Worm (Caenorhabditis elegans) whole organism, L1 larva: ENCODE data around the gene nlp-79.

Experiments
- C04F5.9 ChIP-seq: sonication (generic microtip); optimal IDR thresholded peaks from 2 replicates; lab custom pipeline; 2016; ENCODE audit warnings: missing genetic modification characterization, missing compliant biosample characterization
- C34B4.2 ChIP-seq: sonication (generic microtip); optimal IDR thresholded peaks from 2 replicates; lab custom pipeline; 2017; ENCODE audit warnings: mild to moderate bottlenecking, missing genetic modification characterization, missing compliant biosample characterization
- F16B12.6 ChIP-seq: fragments of 150-350 bp; optimal IDR thresholded peaks from 2 replicates; lab custom pipeline; 2014; ENCODE audit warnings: missing biosample characterization, missing genetic modification characterization
- Y116A8C.19 ChIP-seq: sonication (generic microtip); optimal IDR thresholded peaks from 2 replicates; lab custom pipeline; 2016; ENCODE audit warnings: missing compliant biosample characterization, missing genetic modification characterization, borderline replicate concordance
- aha-1 ChIP-seq: fragments of 150-350 bp; optimal IDR thresholded peaks from 2 replicates; lab custom pipeline; 2014; ENCODE audit warnings: missing biosample characterization, missing genetic modification characterization
- alr-1 ChIP-seq: fragments of 200-800 bp; sonication (Bioruptor generic); optimal IDR thresholded peaks from 2 replicates; lab custom pipeline; 2018; ENCODE audit warnings: borderline replicate concordance, mild to moderate bottlenecking, missing genetic modification characterization, missing compliant biosample characterization
- ama-1 ChIP-seq: fragments of 150-350 bp; optimal IDR thresholded peaks from 2 replicates; lab custom pipeline; 2014
- blmp-1 ChIP-seq: fragments of 150-350 bp; optimal IDR thresholded peaks from 2 replicates; lab custom pipeline; 2014; ENCODE audit warnings: missing biosample characterization, missing genetic modification characterization
- ceh-8 ChIP-seq: fragments of 200-800 bp; sonication (Bioruptor generic); optimal IDR thresholded peaks from 2 replicates; lab custom pipeline; 2018; ENCODE audit warnings: mild to moderate bottlenecking, missing genetic modification characterization, moderate library complexity, missing compliant biosample characterization
- ceh-88 ChIP-seq: fragments of 200-800 bp; sonication (Bioruptor generic); IDR thresholded peaks from 2 replicates; pipeline ENCODE4 v1.3.6; 2022; ENCODE audit warnings: missing genetic modification characterization, missing compliant biosample characterization
- ces-1 ChIP-seq: fragments of 150-350 bp; optimal IDR thresholded peaks from 2 replicates; lab custom pipeline; 2014; ENCODE audit warnings: missing biosample characterization, missing genetic modification reagents, missing genetic modification characterization
- dpl-1 ChIP-seq, 3 experiments: fragments of 150-350 bp in 2 of 3; sonication (generic microtip) in 1 of 3; optimal IDR thresholded peaks; 2 replicates each; lab custom pipeline; 2014 to 2017; ENCODE audit warnings: missing biosample characterization in 3 of 3, missing genetic modification characterization in 3 of 3, missing genetic modification reagents in 3 of 3
- dsc-1 ChIP-seq: sonication (generic microtip); optimal IDR thresholded peaks from 2 replicates; lab custom pipeline; 2016; ENCODE audit warnings: mild to moderate bottlenecking, missing genetic modification characterization, missing compliant biosample characterization
- efl-1 ChIP-seq, 4 experiments: fragments of 150-350 bp; optimal IDR thresholded peaks in 3 of 4; peaks in 1 of 4; 1 replicate in 1 of 4; 2 replicates in 3 of 4; lab custom pipeline; 2014; ENCODE audit warnings: missing biosample characterization in 2 of 4, missing genetic modification characterization in 2 of 4, missing genetic modification reagents in 2 of 4
- efl-3 ChIP-seq: fragments of 200-800 bp; sonication (Bioruptor generic); optimal IDR thresholded peaks from 2 replicates; lab custom pipeline; 2018; ENCODE audit warnings: mild to moderate bottlenecking, missing genetic modification characterization, missing compliant biosample characterization
- egl-13 ChIP-seq: sonication (generic microtip); optimal IDR thresholded peaks from 2 replicates; lab custom pipeline; 2016; ENCODE audit warnings: missing genotype, missing genetic modification reagents, missing genetic modification characterization, missing compliant biosample characterization
- elt-3 ChIP-seq, 6 experiments: fragments of 150-350 bp in 1 of 6; sonication (generic microtip); optimal IDR thresholded peaks; 2 replicates each; lab custom pipeline; 2017 to 2018; ENCODE audit warnings: missing biosample characterization in 6 of 6, missing genetic modification characterization in 6 of 6, inconsistent platforms in 1 of 6
- fos-1 ChIP-seq: fragments of 150-350 bp; optimal IDR thresholded peaks from 2 replicates; lab custom pipeline; 2014; ENCODE audit warnings: missing biosample characterization, missing genetic modification characterization
- grh-1 ChIP-seq: fragments of 200-800 bp; sonication (Bioruptor generic); IDR thresholded peaks from 2 replicates; pipeline ENCODE4 v1.3.6; 2022; ENCODE audit warnings: missing genetic modification reagents, missing genetic modification characterization, missing compliant biosample characterization
- jun-1 ChIP-seq: fragments of 150-350 bp; optimal IDR thresholded peaks from 2 replicates; lab custom pipeline; 2014; ENCODE audit warnings: missing biosample characterization, missing genetic modification reagents, missing genetic modification characterization
- lin-35 ChIP-seq, 2 experiments: fragments of 150-350 bp; optimal IDR thresholded peaks; 2 replicates each; lab custom pipeline; 2014; ENCODE audit warnings: missing biosample characterization in 2 of 2, missing genetic modification characterization in 2 of 2, missing genetic modification reagents in 2 of 2
- lir-3 ChIP-seq: sonication (generic microtip); optimal IDR thresholded peaks from 2 replicates; lab custom pipeline; 2016; ENCODE audit warnings: mild to moderate bottlenecking, missing genetic modification characterization, moderate library complexity, missing compliant biosample characterization; ENCODE audit not compliant: poor library complexity
- lsy-2 ChIP-seq, 2 experiments: fragments of 150-350 bp; optimal IDR thresholded peaks; 2 replicates each; lab custom pipeline; 2014; ENCODE audit warnings: missing biosample characterization in 2 of 2, missing genetic modification characterization in 2 of 2
- mdl-1 ChIP-seq, 2 experiments: fragments of 150-350 bp; optimal IDR thresholded peaks; 2 replicates each; lab custom pipeline; 2014 to 2017; ENCODE audit warnings: missing biosample characterization in 2 of 2, missing genetic modification characterization in 2 of 2, inconsistent platforms in 1 of 2
- nhr-12 ChIP-seq: sonication (generic microtip); optimal IDR thresholded peaks from 2 replicates; lab custom pipeline; 2017; ENCODE audit warnings: missing biosample characterization, missing genetic modification characterization
- nhr-20 ChIP-seq: sonication (generic microtip); optimal IDR thresholded peaks from 2 replicates; lab custom pipeline; 2016; ENCODE audit warnings: mild to moderate bottlenecking, missing genetic modification characterization, missing compliant biosample characterization
- nhr-237 ChIP-seq: fragments of 150-350 bp; optimal IDR thresholded peaks from 2 replicates; lab custom pipeline; 2014; ENCODE audit warnings: missing biosample characterization, missing genetic modification characterization
- nhr-28 ChIP-seq: fragments of 150-350 bp; optimal IDR thresholded peaks from 2 replicates; lab custom pipeline; 2014; ENCODE audit warnings: missing biosample characterization, missing genetic modification characterization
- nhr-47 ChIP-seq: sonication (generic microtip); optimal IDR thresholded peaks from 2 replicates; lab custom pipeline; 2016; ENCODE audit warnings: mild to moderate bottlenecking, missing genetic modification characterization, moderate library complexity, missing compliant biosample characterization
- nhr-71 ChIP-seq: sonication (generic microtip); optimal IDR thresholded peaks from 2 replicates; lab custom pipeline; 2016; ENCODE audit warnings: mild to moderate bottlenecking, missing genetic modification characterization, moderate library complexity, missing compliant biosample characterization
- pag-3 ChIP-seq: sonication (generic microtip); optimal IDR thresholded peaks from 2 replicates; lab custom pipeline; 2017; ENCODE audit warnings: missing genetic modification characterization, mild to moderate bottlenecking, missing compliant biosample characterization, antibody characterized with exemption, borderline replicate concordance; ENCODE audit not compliant: insufficient read depth
- pax-3 ChIP-seq: fragments of 200-800 bp; sonication (Bioruptor generic); optimal IDR thresholded peaks from 2 replicates; lab custom pipeline; 2018; ENCODE audit warnings: mild to moderate bottlenecking, missing genetic modification characterization, moderate library complexity, missing compliant biosample characterization
- rnt-1 ChIP-seq: sonication (generic microtip); optimal IDR thresholded peaks from 2 replicates; lab custom pipeline; 2016; ENCODE audit warnings: mild to moderate bottlenecking, missing genetic modification characterization, moderate library complexity, missing compliant biosample characterization
- snpc-4 ChIP-seq: fragments of 150-350 bp; optimal IDR thresholded peaks from 2 replicates; lab custom pipeline; 2014; ENCODE audit warnings: missing biosample characterization, missing genetic modification characterization
- unc-30 ChIP-seq: sonication (generic microtip); optimal IDR thresholded peaks from 2 replicates; lab custom pipeline; 2017; ENCODE audit warnings: missing biosample characterization, missing genetic modification characterization
- unc-86 ChIP-seq: sonication (generic microtip); optimal IDR thresholded peaks from 2 replicates; lab custom pipeline; 2016; ENCODE audit warnings: missing genetic modification characterization, missing compliant biosample characterization
- vab-15 ChIP-seq: sonication (generic microtip); optimal IDR thresholded peaks from 2 replicates; lab custom pipeline; 2017; ENCODE audit warnings: missing genotype, mild to moderate bottlenecking, missing genetic modification characterization, missing compliant biosample characterization
- zip-4 ChIP-seq: fragments of 200-800 bp; sonication (Bioruptor generic); optimal IDR thresholded peaks from 2 replicates; lab custom pipeline; 2018; ENCODE audit warnings: mild to moderate bottlenecking, missing genetic modification characterization, moderate library complexity, missing compliant biosample characterization
- ztf-11 ChIP-seq, 2 experiments: sonication (generic microtip); optimal IDR thresholded peaks; 2 replicates each; lab custom pipeline; 2016 to 2017; ENCODE audit warnings: missing genetic modification characterization in 2 of 2, missing biosample characterization in 1 of 2, missing compliant biosample characterization in 1 of 2
- ztf-4 ChIP-seq: fragments of 150-350 bp; optimal IDR thresholded peaks from 2 replicates; lab custom pipeline; 2014; ENCODE audit warnings: missing biosample characterization, missing genetic modification characterization

Gene nlp-79

ce11 chrIV:13149276-13149675 lies at the start of gene nlp-79:
nlp-79 (plus strand) TSS chrIV:13149576.
- TF ChIP-seq Y116A8C.19 (tag; lab: Kevin White, UChicago) = no peak

- TF ChIP-seq pag-3 (tag; lab: Kevin White, UChicago) = no peak
- TF ChIP-seq nhr-47 (tag; lab: Kevin White, UChicago) = no peak
- TF ChIP-seq egl-13 (tag; lab: Kevin White, UChicago) = no peak
- no peak for TF ChIP-seq grh-1 (GFP tag; lab: Robert Waterston, UW)
- no peak for TF ChIP-seq lsy-2 (tag; optimal IDR thresholded peaks at IDR 0.05; lab: Kevin White, UChicago)
- TF ChIP-seq ztf-11 (tag; optimal IDR thresholded peaks at IDR 0.05; lab: Kevin White, UChicago) = no peak
Observed at ce11 chrIV:13100415-13100814, 49.0 kb upstream of the nlp-79 start, which contains the start of gene fask-1. fask-1 (plus strand) TSS chrIV:13100715.

- TF ChIP-seq ceh-88 (no peak), C04F5.9 (tag; lab: Kevin White, UChicago) (no peak), lir-3 (tag; lab: Kevin White, UChicago) (no peak), lsy-2 (tag; optimal IDR thresholded peaks at IDR 0.05; lab: Kevin White, UChicago) (no peak), ama-1 (lab: Kevin White, UChicago) (no peak), nhr-12 (tag; lab: Kevin White, UChicago) (no peak), unc-86 (no peak), snpc-4 (tag; lab: Kevin White, UChicago) (no peak), lin-35 (GFP tag; optimal IDR thresholded peaks at IDR 0.05; lab: Kevin White, UChicago) (no peak), nhr-28 (tag; lab: Kevin White, UChicago) (no peak), dsc-1 (tag; lab: Kevin White, UChicago) (no peak), alr-1 (tag; lab: Kevin White, UChicago) (no peak), ztf-4 (tag; lab: Kevin White, UChicago) (no peak)
Observed at ce11 chrIV:13104900-13105299, 44.5 kb upstream of the nlp-79 start, which contains the start of gene rde-11. rde-11 (plus strand) TSS chrIV:13105200.

- TF ChIP-seq unc-30 (tag; lab: Kevin White, UChicago) (no peak), unc-86 (no peak), lsy-2 (tag; optimal IDR thresholded peaks at IDR 0.05; lab: Kevin White, UChicago) (no peak), C04F5.9 (tag; lab: Kevin White, UChicago) (no peak), dpl-1 (GFP tag; optimal IDR thresholded peaks at IDR 0.05; lab: Kevin White, UChicago) (no peak), jun-1 (tag; lab: Kevin White, UChicago) (no peak), nhr-71 (tag; lab: Kevin White, UChicago) (no peak), ama-1 (lab: Kevin White, UChicago) (no peak), nhr-20 (tag; lab: Kevin White, UChicago) (no peak), zip-4 (GFP tag; lab: Kevin White, UChicago) (no peak), nhr-28 (tag; lab: Kevin White, UChicago) (no peak), egl-13 (tag; lab: Kevin White, UChicago) (no peak), elt-3 (tag; optimal IDR thresholded peaks at IDR 0.05; lab: Kevin White, UChicago) (no peak)
Observed at ce11 chrIV:13107359-13107758, 42.0 kb upstream of the nlp-79 start, which contains the start of gene B0564.2. B0564.2 (plus strand) TSS chrIV:13107659.

DNA sequence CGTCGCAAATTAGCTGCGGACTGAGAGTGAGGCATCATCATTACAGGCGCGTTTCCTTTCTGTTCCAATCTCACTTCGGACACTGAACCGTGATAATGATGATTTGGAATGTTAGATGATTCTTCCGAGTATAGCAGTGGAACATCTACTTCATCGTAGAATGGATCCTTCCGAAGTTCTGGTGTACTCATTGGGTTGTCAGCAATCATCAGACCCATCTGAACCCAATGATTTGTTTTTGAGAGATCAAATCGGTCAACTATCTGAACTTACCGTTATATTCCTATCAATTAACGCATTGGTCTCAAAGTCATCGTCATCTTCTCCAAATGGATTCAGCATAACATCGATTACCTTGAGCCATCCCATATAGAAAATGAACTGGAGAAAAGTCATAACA lies 40.9 kb upstream of the nlp-79 start:
- TF ChIP-seq blmp-1 (tag; lab: Kevin White, UChicago) (peak; percentile 2), vab-15 (tag; lab: Kevin White, UChicago) (no peak)

DNA sequence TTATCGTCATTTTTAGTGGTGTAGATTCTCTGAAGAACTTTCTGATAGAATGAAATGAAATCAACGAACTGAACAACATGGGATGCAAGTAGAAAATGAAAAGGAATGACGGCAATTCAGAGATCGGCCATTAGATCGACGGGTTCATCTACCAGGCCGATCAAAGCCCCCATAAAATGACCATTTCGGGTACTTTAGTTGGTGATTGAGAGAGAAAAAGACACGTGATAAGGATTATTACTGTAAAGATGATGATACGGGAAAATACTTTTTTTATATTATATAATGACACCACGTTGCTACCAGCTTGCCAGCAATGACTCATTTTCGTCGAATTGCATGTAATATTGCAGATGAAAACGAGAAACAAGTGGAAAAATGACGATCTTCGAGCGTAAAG lies 39.6 kb upstream of the nlp-79 start, which contains the start of gene best-1:
Gene best-1 (minus strand): TSS at position 29 of the 400 bp plus-strand sequence.
- no peak for TF ChIP-seq efl-1 (optimal IDR thresholded peaks at IDR 0.05; lab: Kevin White, UChicago)
- TF ChIP-seq efl-1 (GFP tag; optimal IDR thresholded peaks at IDR 0.05 in 1 of 2; lab: Kevin White, UChicago) = no peak
- no peak for TF ChIP-seq fos-1
- no peak for TF ChIP-seq alr-1 (tag; lab: Kevin White, UChicago)
- TF ChIP-seq efl-3 = no peak
- peak; percentile 64 for TF ChIP-seq nhr-20 (tag; lab: Kevin White, UChicago)
- no peak for TF ChIP-seq nhr-237 (tag; lab: Kevin White, UChicago)
- peak in 1 of 2 experiments; percentile 54 for TF ChIP-seq lsy-2 (tag; optimal IDR thresholded peaks at IDR 0.05; lab: Kevin White, UChicago)
- no peak for TF ChIP-seq aha-1 (tag; lab: Kevin White, UChicago)
- no peak for TF ChIP-seq ces-1
- no peak for TF ChIP-seq pag-3 (tag; lab: Kevin White, UChicago)
- peak in 1 of 2 experiments; percentile 49 for TF ChIP-seq mdl-1 (tag; optimal IDR thresholded peaks at IDR 0.05; lab: Kevin White, UChicago)
- TF ChIP-seq C34B4.2 = no peak
- TF ChIP-seq rnt-1 (tag; lab: Kevin White, UChicago) = no peak
- TF ChIP-seq unc-30 (tag; lab: Kevin White, UChicago) = no peak
- no peak for TF ChIP-seq pax-3 (tag; lab: Kevin White, UChicago)
- TF ChIP-seq F16B12.6 (tag; lab: Kevin White, UChicago) = no peak
- no peak for TF ChIP-seq ceh-8 (GFP tag; lab: Kevin White, UChicago)
